Fruit fly (Drosophila melanogaster) whole organism, embryonic: ENCODE results near the gene SPR.

Source experiments
- B-H1 ChIP-seq: fragments of 200-800 bp; sonication (Bioruptor generic); IDR thresholded peaks from 3 replicates; pipeline ENCODE4 v1.3.6; 2022; ENCODE audit warnings: missing biosample characterization, missing genetic modification characterization
- Bgb ChIP-seq: fragments of 200-800 bp; sonication (Bioruptor generic); IDR thresholded peaks from 2 replicates; pipeline ENCODE4 v1.3.6; 2022; ENCODE audit warnings: missing biosample characterization, missing genetic modification characterization; ENCODE audit not compliant: partially characterized antibody
- C15 ChIP-seq: fragments of 200-800 bp; sonication (Bioruptor generic); IDR thresholded peaks from 3 replicates; pipeline ENCODE4 v1.3.6; 2022; ENCODE audit warnings: missing biosample characterization, missing genetic modification characterization
- CG1024 ChIP-seq: fragments of 200-800 bp; sonication (Bioruptor generic); IDR thresholded peaks from 2 replicates; pipeline ENCODE4 v1.3.6; 2022; ENCODE audit warnings: missing biosample characterization, missing genetic modification characterization
- CG11560 ChIP-seq: fragments of 200-800 bp; sonication (Bioruptor generic); IDR thresholded peaks from 3 replicates; pipeline ENCODE4 v1.3.6; 2022; ENCODE audit warnings: missing biosample characterization, missing genetic modification characterization
- CG12659 ChIP-seq: fragments of 200-800 bp; sonication (Bioruptor generic); optimal IDR thresholded peaks from 3 replicates; lab custom pipeline; 2017; ENCODE audit warnings: mild to moderate bottlenecking, missing biosample characterization, missing genetic modification reagents, missing genetic modification characterization
- CG13624 ChIP-seq: fragments of 200-800 bp; sonication (Bioruptor generic); optimal IDR thresholded peaks from 2 replicates; lab custom pipeline; 2016; ENCODE audit warnings: missing biosample characterization, missing genetic modification characterization
- CG14667 ChIP-seq: fragments of 200-800 bp; sonication (Bioruptor generic); IDR thresholded peaks from 2 replicates; pipeline ENCODE4 v1.3.6; 2022; ENCODE audit warnings: missing biosample characterization, missing genetic modification characterization
- CG14710 ChIP-seq: fragments of 200-800 bp; sonication (Bioruptor generic); optimal IDR thresholded peaks from 3 replicates; lab custom pipeline; 2019; ENCODE audit warnings: missing biosample characterization, mild to moderate bottlenecking, missing genetic modification characterization, moderate library complexity
- CG14860 ChIP-seq: fragments of 200-800 bp; sonication (Bioruptor generic); IDR thresholded peaks from 3 replicates; pipeline ENCODE4 v1.3.6; 2022; ENCODE audit warnings: missing biosample characterization, missing genetic modification characterization; ENCODE audit not compliant: partially characterized antibody
- CG1602 ChIP-seq: fragments of 200-800 bp; sonication (Bioruptor generic); optimal IDR thresholded peaks from 3 replicates; lab custom pipeline; 2016; ENCODE audit warnings: missing biosample characterization, missing genetic modification characterization
- CG1603 ChIP-seq: fragments of 200-800 bp; sonication (Bioruptor generic); optimal IDR thresholded peaks from 2 replicates; lab custom pipeline; 2019; ENCODE audit warnings: missing biosample characterization, mild to moderate bottlenecking, missing genetic modification characterization, moderate library complexity
- CG16813 ChIP-seq: fragments of 200-800 bp; sonication (Bioruptor generic); IDR thresholded peaks from 3 replicates; pipeline ENCODE4 v1.3.6; 2022; ENCODE audit warnings: missing biosample characterization, missing genetic modification characterization; ENCODE audit not compliant: partially characterized antibody
- CG18764 ChIP-seq: fragments of 200-800 bp; sonication (Bioruptor generic); optimal IDR thresholded peaks from 3 replicates; lab custom pipeline; 2016; ENCODE audit warnings: missing biosample characterization, missing genetic modification characterization
- CG2120 ChIP-seq: fragments of 200-800 bp; sonication (Bioruptor generic); optimal IDR thresholded peaks from 3 replicates; lab custom pipeline; 2016; ENCODE audit warnings: missing biosample characterization, missing genetic modification characterization
- CG3163 ChIP-seq: fragments of 200-800 bp; sonication (Bioruptor generic); optimal IDR thresholded peaks from 3 replicates; lab custom pipeline; 2016; ENCODE audit warnings: missing biosample characterization, missing genetic modification characterization
- CG32532 ChIP-seq: fragments of 200-800 bp; sonication (Bioruptor generic); IDR thresholded peaks from 2 replicates; pipeline ENCODE4 v1.3.6; 2022; ENCODE audit warnings: missing biosample characterization, missing genetic modification characterization
- CG4424 ChIP-seq: fragments of 200-800 bp; sonication (Bioruptor generic); optimal IDR thresholded peaks from 3 replicates; lab custom pipeline; 2016; ENCODE audit warnings: missing biosample characterization, missing genetic modification characterization
- CG6175 ChIP-seq: fragments of 200-800 bp; sonication (Bioruptor generic); IDR thresholded peaks from 3 replicates; pipeline ENCODE4 v1.3.6; 2022; ENCODE audit warnings: missing biosample characterization, missing genetic modification characterization
- CG9797 ChIP-seq: fragments of 200-800 bp; sonication (Bioruptor generic); optimal IDR thresholded peaks from 3 replicates; lab custom pipeline; 2018; ENCODE audit warnings: missing biosample characterization, mild to moderate bottlenecking, missing genetic modification characterization
- CG9876 ChIP-seq: fragments of 200-800 bp; sonication (Bioruptor generic); optimal IDR thresholded peaks from 2 replicates; lab custom pipeline; 2016; ENCODE audit warnings: missing biosample characterization, missing genetic modification characterization
- Dad ChIP-seq: fragments of 200-800 bp; sonication (Bioruptor generic); optimal IDR thresholded peaks from 3 replicates; lab custom pipeline; 2016; ENCODE audit warnings: missing biosample characterization, missing genetic modification characterization
- Drgx ChIP-seq: fragments of 200-800 bp; sonication (Bioruptor generic); IDR thresholded peaks from 2 replicates; pipeline ENCODE4 v1.3.6; 2022; ENCODE audit warnings: missing biosample characterization, missing genetic modification characterization
- E2f2 ChIP-seq: fragments of 200-800 bp; sonication (Bioruptor generic); IDR thresholded peaks from 2 replicates; pipeline ENCODE4 v1.3.6; 2022; ENCODE audit warnings: missing biosample characterization, missing genetic modification characterization
- Eip74EF ChIP-seq, 2 experiments: fragments of 200-800 bp in 1 of 2; fragments of >200 bp in 1 of 2; sonication (Bioruptor generic) in 1 of 2; optimal IDR thresholded peaks; 2 replicates each; lab custom pipeline; 2017 to 2019; ENCODE audit warnings: missing biosample characterization in 2 of 2, missing genetic modification characterization in 2 of 2, mild to moderate bottlenecking in 1 of 2, moderate library complexity in 1 of 2
- H15 ChIP-seq: fragments of 200-800 bp; sonication (Bioruptor generic); IDR thresholded peaks from 3 replicates; pipeline ENCODE4 v1.3.6; 2022; ENCODE audit warnings: missing biosample characterization, missing genetic modification characterization
- Hr51 ChIP-seq, 2 experiments: fragments of 200-800 bp; sonication (Bioruptor generic); optimal IDR thresholded peaks; 2 replicates in 1 of 2; 3 replicates in 1 of 2; lab custom pipeline; 2016 to 2018; ENCODE audit warnings: missing biosample characterization in 2 of 2, missing genetic modification characterization in 2 of 2, mild to moderate bottlenecking in 1 of 2, moderate library complexity in 1 of 2
- Lhr ChIP-seq: fragments of 200-800 bp; sonication (Bioruptor generic); optimal IDR thresholded peaks from 3 replicates; lab custom pipeline; 2017; ENCODE audit warnings: mild to moderate bottlenecking, missing biosample characterization, missing genetic modification reagents, missing genetic modification characterization
- Max ChIP-seq: fragments of 200-800 bp; sonication (Bioruptor generic); optimal IDR thresholded peaks from 2 replicates; lab custom pipeline; 2016; ENCODE audit warnings: missing biosample characterization, mild to moderate bottlenecking, missing genetic modification characterization
- Mes4 ChIP-seq: fragments of 200-800 bp; sonication (Bioruptor generic); optimal IDR thresholded peaks from 2 replicates; lab custom pipeline; 2016; ENCODE audit warnings: missing biosample characterization, missing genetic modification characterization
- Pdp1 ChIP-seq, 2 experiments: fragments of 200-800 bp; sonication (Bioruptor generic); optimal IDR thresholded peaks; 3 replicates each; lab custom pipeline; 2016; ENCODE audit warnings: missing biosample characterization in 2 of 2, missing genetic modification characterization in 2 of 2, mild to moderate bottlenecking in 1 of 2, moderate library complexity in 1 of 2
- Sin3A ChIP-seq: fragments of >200 bp; optimal IDR thresholded peaks from 2 replicates; lab custom pipeline; 2018
- Sry-δ ChIP-seq: fragments of 200-800 bp; sonication (Bioruptor generic); optimal IDR thresholded peaks from 2 replicates; lab custom pipeline; 2016; ENCODE audit warnings: missing biosample characterization, missing genetic modification characterization
- Vsx1 ChIP-seq: fragments of 200-800 bp; sonication (Bioruptor generic); optimal IDR thresholded peaks from 2 replicates; lab custom pipeline; 2017; ENCODE audit warnings: missing biosample characterization, mild to moderate bottlenecking, missing genetic modification characterization, missing genetic modification reagents
- ara ChIP-seq: fragments of 200-800 bp; sonication (Bioruptor generic); IDR thresholded peaks from 2 replicates; pipeline ENCODE4 v1.3.6; 2022; ENCODE audit warnings: missing biosample characterization, missing genetic modification characterization
- bcd ChIP-seq: fragments of 200-800 bp; sonication (Bioruptor generic); optimal IDR thresholded peaks from 2 replicates; lab custom pipeline; 2017; ENCODE audit warnings: missing biosample characterization, mild to moderate bottlenecking, missing genetic modification characterization
- chn ChIP-seq: fragments of 200-800 bp; sonication (Bioruptor generic); optimal IDR thresholded peaks from 2 replicates; lab custom pipeline; 2016; ENCODE audit warnings: missing biosample characterization, missing genetic modification characterization
- danr ChIP-seq: fragments of 200-800 bp; sonication (Bioruptor generic); IDR thresholded peaks from 2 replicates; pipeline ENCODE4 v1.3.6; 2022; ENCODE audit warnings: missing biosample characterization, missing genetic modification characterization
- dpn ChIP-seq, 2 experiments: fragments of 200-800 bp; sonication (Bioruptor generic); optimal IDR thresholded peaks; 3 replicates each; lab custom pipeline; 2016; ENCODE audit warnings: missing biosample characterization in 2 of 2, missing genetic modification characterization in 2 of 2
- emc ChIP-seq: fragments of 200-800 bp; sonication (Bioruptor generic); optimal IDR thresholded peaks from 2 replicates; lab custom pipeline; 2016; ENCODE audit warnings: missing biosample characterization, missing genetic modification characterization
- en ChIP-seq: fragments of 200-800 bp; sonication (Bioruptor generic); optimal IDR thresholded peaks from 2 replicates; lab custom pipeline; 2016; ENCODE audit warnings: missing biosample characterization, missing genetic modification characterization
- ftz-f1 ChIP-seq: fragments of 200-800 bp; sonication (Bioruptor generic); optimal IDR thresholded peaks from 2 replicates; lab custom pipeline; 2016; ENCODE audit warnings: missing biosample characterization, missing genetic modification characterization
- fu2 ChIP-seq: fragments of 200-800 bp; sonication (Bioruptor generic); optimal IDR thresholded peaks from 2 replicates; lab custom pipeline; 2016; ENCODE audit warnings: missing biosample characterization, missing genetic modification characterization
- hb ChIP-seq: fragments of 200-800 bp; sonication (Bioruptor generic); IDR thresholded peaks from 3 replicates; pipeline ENCODE4 v1.3.6; 2022; ENCODE audit warnings: missing biosample characterization, missing genetic modification characterization; ENCODE audit not compliant: partially characterized antibody
- jing ChIP-seq: fragments of 200-800 bp; sonication (Bioruptor generic); optimal IDR thresholded peaks from 2 replicates; lab custom pipeline; 2018; ENCODE audit warnings: missing biosample characterization, mild to moderate bottlenecking, missing genetic modification characterization
- lab ChIP-seq: fragments of 200-800 bp; sonication (Bioruptor generic); optimal IDR thresholded peaks from 3 replicates; lab custom pipeline; 2017; ENCODE audit warnings: missing biosample characterization, missing genetic modification characterization, mild to moderate bottlenecking, moderate library complexity, missing genetic modification reagents
- mld ChIP-seq: fragments of 200-800 bp; sonication (Bioruptor generic); IDR thresholded peaks from 3 replicates; pipeline ENCODE4 v1.3.6; 2022; ENCODE audit warnings: missing biosample characterization, missing genetic modification characterization; ENCODE audit not compliant: partially characterized antibody
- otp ChIP-seq: fragments of 200-800 bp; sonication (Bioruptor generic); IDR thresholded peaks from 3 replicates; pipeline ENCODE4, ENCODE4 v1.3.6; 2022; ENCODE audit warnings: missing biosample characterization, missing genetic modification characterization
- pum ChIP-seq: fragments of 200-800 bp; sonication (Bioruptor generic); optimal IDR thresholded peaks from 2 replicates; lab custom pipeline; 2016; ENCODE audit warnings: missing biosample characterization, missing genetic modification characterization
- tgo ChIP-seq: fragments of 200-800 bp; sonication (Bioruptor generic); IDR thresholded peaks from 3 replicates; pipeline ENCODE4 v1.3.6; 2022; ENCODE audit warnings: missing biosample characterization, missing genetic modification characterization
- zfh1 ChIP-seq: fragments of 200-800 bp; sonication (Bioruptor generic); IDR thresholded peaks from 3 replicates; pipeline ENCODE4 v1.3.6; 2022; ENCODE audit warnings: missing biosample characterization, missing genetic modification characterization

The SPR gene

dm6 chrX:5420568-5421019 lies 25.9 kb upstream of the SPR start, which contains the start of gene spoon (continued):
- TF ChIP-seq CG13624 (GFP tag; lab: Kevin White, UChicago) (peak; percentile 33), CG1603 (tag; lab: Kevin White, UChicago) (peak; percentile 71), Bgb (peak; percentile 96), lab (GFP tag; lab: Kevin White, UChicago) (peak; percentile 19), CG14860 (peak; percentile 89), Drgx (GFP tag; lab: Robert Waterston, UW) (no peak), Max (GFP tag; lab: Kevin White, UChicago) (peak; percentile 69), CG2120 (peak; percentile 48), H15 (GFP tag; lab: Robert Waterston, UW) (no peak), CG11560 (tag; lab: Robert Waterston, UW) (peak; percentile 63; the same call in 1 of the 3 replicates), mld (GFP tag; lab: Robert Waterston, UW) (peak; percentile 89), CG4424 (GFP tag; lab: Kevin White, UChicago) (no peak), Hr51 (GFP tag; optimal IDR thresholded peaks at IDR 0.05; lab: Kevin White, UChicago) (peak in 1 of 2 experiments; percentile 31), Eip74EF (GFP tag; optimal IDR thresholded peaks at IDR 0.05; lab: Kevin White, UChicago) (no peak), Sry-δ (GFP tag; lab: Kevin White, UChicago) (peak; percentile 88), pum (GFP tag; lab: Kevin White, UChicago) (no peak), zfh1 (peak; percentile 34; the same call in 1 of the 3 replicates), Sin3A (lab: Kevin White, UChicago) (peak; percentile 94), E2f2 (peak; percentile 48), emc (GFP tag; lab: Kevin White, UChicago) (no peak), CG6175 (GFP tag; lab: Robert Waterston, UW) (0 out of 3 replicates have a peak, but pooled peaks have one; percentile 36), CG16813 (GFP tag; lab: Robert Waterston, UW) (peak; percentile 97), B-H1 (GFP tag; lab: Robert Waterston, UW) (no peak), ara (GFP tag; lab: Robert Waterston, UW) (no peak), danr (GFP tag; lab: Robert Waterston, UW) (no peak), Pdp1 (GFP tag; optimal IDR thresholded peaks at IDR 0.05; lab: Kevin White, UChicago) (peak; percentile 17 to 20), dpn (GFP tag; optimal IDR thresholded peaks at IDR 0.05; lab: Kevin White, UChicago) (peak in 1 of 2 experiments; percentile 28), tgo (GFP tag; lab: Robert Waterston, UW) (0 out of 3 replicates have a peak, but pooled peaks have one; percentile 23), bcd (GFP tag; lab: Kevin White, UChicago) (peak; percentile 47), jing (GFP tag; lab: Kevin White, UChicago) (no peak), Lhr (GFP tag; lab: Kevin White, UChicago) (peak; percentile 47), CG1024 (no peak), CG14710 (tag; lab: Kevin White, UChicago) (peak; percentile 89), otp (GFP tag; lab: Robert Waterston, UW) (0 out of 3 replicates have a peak, but pooled peaks have one; percentile 17), Dad (GFP tag; lab: Kevin White, UChicago) (no peak), CG1602 (GFP tag; lab: Kevin White, UChicago) (peak; percentile 19), CG32532 (GFP tag; lab: Robert Waterston, UW) (peak; percentile 54), Mes4 (GFP tag; lab: Kevin White, UChicago) (peak; percentile 10), fu2 (GFP tag; lab: Kevin White, UChicago) (peak; percentile 42), CG12659 (GFP tag; lab: Kevin White, UChicago) (peak; percentile 61), CG3163 (GFP tag; lab: Kevin White, UChicago) (no peak), ftz-f1 (GFP tag; lab: Kevin White, UChicago) (no peak), en (GFP tag; lab: Kevin White, UChicago) (no peak), chn (GFP tag; lab: Kevin White, UChicago) (peak; percentile 28), hb (GFP tag; lab: Robert Waterston, UW) (peak; percentile 93), CG9876 (GFP tag; lab: Kevin White, UChicago) (peak; percentile 37), Vsx1 (no peak), CG14667 (GFP tag; lab: Robert Waterston, UW) (0 out of 2 replicates have a peak, but pooled peaks have one; percentile 15), C15 (GFP tag; lab: Robert Waterston, UW) (no peak), CG9797 (GFP tag; lab: Kevin White, UChicago) (peak; percentile 31), CG18764 (GFP tag; lab: Kevin White, UChicago) (no peak)
